Fruit fly (Drosophila melanogaster) whole organism, wandering third instar larva: ENCODE results near the gene CG43052.

Source experiments
- Abd-B ChIP-seq: fragments of >200 bp; optimal IDR thresholded peaks from 2 replicates; lab custom pipeline; 2017; ENCODE audit warnings: missing biosample characterization, missing genetic modification characterization
- CG32264 ChIP-seq: fragments of 200-800 bp; sonication (Bioruptor generic); optimal IDR thresholded peaks from 2 replicates; lab custom pipeline; 2016; ENCODE audit warnings: missing biosample characterization, missing genetic modification characterization
- CG9705 ChIP-seq: fragments of 200-800 bp; sonication (Bioruptor generic); optimal IDR thresholded peaks from 2 replicates; lab custom pipeline; 2018; ENCODE audit warnings: missing biosample characterization, mild to moderate bottlenecking, missing genetic modification characterization
- CrebA ChIP-seq: fragments of 200-800 bp; sonication (Bioruptor generic); optimal IDR thresholded peaks from 2 replicates; lab custom pipeline; 2016; ENCODE audit warnings: missing biosample characterization, mild to moderate bottlenecking, missing genetic modification characterization, borderline replicate concordance
- Dfd ChIP-seq: fragments of >200 bp; optimal IDR thresholded peaks from 2 replicates; lab custom pipeline; 2017; ENCODE audit warnings: missing biosample characterization, missing genetic modification characterization
- Dif ChIP-seq: fragments of 200-275, 200-300 bp; sonication (Bioruptor generic); optimal IDR thresholded peaks from 2 replicates; lab custom pipeline; 2018; ENCODE audit warnings: missing biosample characterization, missing genetic modification characterization; ENCODE audit not compliant: partially characterized antibody
- GATAd ChIP-seq: sonication (Bioruptor generic); optimal IDR thresholded peaks from 2 replicates; lab custom pipeline; 2016; ENCODE audit warnings: missing biosample characterization, missing genetic modification characterization
- HLH106 ChIP-seq: fragments of 200-800 bp; optimal IDR thresholded peaks from 3 replicates; lab custom pipeline; 2019; ENCODE audit warnings: missing biosample characterization, mild to moderate bottlenecking, missing genetic modification characterization, moderate library complexity
- Hnf4 ChIP-seq: fragments of 200-800 bp; sonication (Bioruptor generic); optimal IDR thresholded peaks from 2 replicates; lab custom pipeline; 2016; ENCODE audit warnings: missing biosample characterization, mild to moderate bottlenecking, missing genetic modification characterization
- Hr78 ChIP-seq: fragments of >200 bp; optimal IDR thresholded peaks from 2 replicates; lab custom pipeline; 2017; ENCODE audit warnings: missing biosample characterization, missing genetic modification characterization
- Hr83 ChIP-seq: fragments of 200-300 bp; sonication (Bioruptor generic); optimal IDR thresholded peaks from 2 replicates; lab custom pipeline; 2016; ENCODE audit warnings: missing biosample characterization, mild to moderate bottlenecking, missing genetic modification characterization, moderate library complexity; ENCODE audit not compliant: poor library complexity, severe bottlenecking
- Jra ChIP-seq: sonication (Bioruptor generic); optimal IDR thresholded peaks from 2 replicates; lab custom pipeline; 2016; ENCODE audit warnings: missing biosample characterization, missing genetic modification characterization
- Mio ChIP-seq: sonication (Bioruptor generic); optimal IDR thresholded peaks from 2 replicates; lab custom pipeline; 2016; ENCODE audit warnings: missing biosample characterization, missing genetic modification characterization
- Myc ChIP-seq: fragments of >200 bp; optimal IDR thresholded peaks from 2 replicates; lab custom pipeline; 2017
- N ChIP-seq: fragments of >200 bp; optimal IDR thresholded peaks from 2 replicates; lab custom pipeline; 2018; ENCODE audit warnings: missing biosample characterization, missing external identifiers, missing genetic modification characterization
- Rel ChIP-seq, 2 experiments: fragments of 200-800 bp; sonication (Bioruptor generic) in 1 of 2; optimal IDR thresholded peaks; 2 replicates in 1 of 2; 3 replicates in 1 of 2; lab custom pipeline; 2016 to 2019; ENCODE audit warnings: mild to moderate bottlenecking in 2 of 2, missing biosample characterization in 2 of 2, missing genetic modification characterization in 2 of 2, moderate library complexity in 1 of 2
- Sp1 ChIP-seq: fragments of 200-800 bp; sonication (Bioruptor generic); optimal IDR thresholded peaks from 3 replicates; lab custom pipeline; 2019; ENCODE audit warnings: missing biosample characterization, mild to moderate bottlenecking, missing genetic modification characterization, moderate library complexity
- br ChIP-seq: fragments of 200-800 bp; sonication (Bioruptor generic); optimal IDR thresholded peaks from 2 replicates; lab custom pipeline; 2016; ENCODE audit warnings: missing biosample characterization, missing genetic modification characterization
- dl ChIP-seq, 2 experiments: fragments of 175-275, 200-275 bp in 1 of 2; fragments of 200-275 bp in 1 of 2; sonication (Bioruptor generic); optimal IDR thresholded peaks; lab custom pipeline; 2018; ENCODE audit warnings: mild to moderate bottlenecking in 2 of 2, missing biosample characterization in 2 of 2, missing genetic modification characterization in 2 of 2, moderate library complexity in 2 of 2; ENCODE audit not compliant: partially characterized antibody in 2 of 2, insufficient read depth in 1 of 2
- dmrt93B ChIP-seq: fragments of 200-800 bp; sonication (Bioruptor generic); optimal IDR thresholded peaks from 2 replicates; lab custom pipeline; 2018; ENCODE audit warnings: missing biosample characterization, mild to moderate bottlenecking, missing genetic modification characterization
- ey ChIP-seq: fragments of 200-800 bp; sonication (Bioruptor generic); optimal IDR thresholded peaks from 2 replicates; lab custom pipeline; 2016; ENCODE audit warnings: missing biosample characterization, missing genetic modification characterization
- foxo ChIP-seq, 2 experiments: fragments of 200-800 bp; sonication (Bioruptor generic); optimal IDR thresholded peaks; 2 replicates in 1 of 2; 3 replicates in 1 of 2; lab custom pipeline; 2016 to 2017; ENCODE audit warnings: missing biosample characterization in 2 of 2, missing genetic modification characterization in 2 of 2
- fru ChIP-seq: fragments of 200-800 bp; sonication (Bioruptor generic); optimal IDR thresholded peaks from 3 replicates; lab custom pipeline; 2016; ENCODE audit warnings: missing biosample characterization, mild to moderate bottlenecking, missing genetic modification characterization
- jim ChIP-seq: fragments of 175-275, 200-325 bp; sonication (Bioruptor generic); optimal IDR thresholded peaks from 2 replicates; lab custom pipeline; 2016; ENCODE audit warnings: missing biosample characterization, mild to moderate bottlenecking, missing genetic modification characterization
- lola ChIP-seq: fragments of >200 bp; optimal IDR thresholded peaks from 2 replicates; lab custom pipeline; 2017; ENCODE audit warnings: missing biosample characterization, missing genetic modification characterization
- pan ChIP-seq: fragments of >200 bp; optimal IDR thresholded peaks from 2 replicates; lab custom pipeline; 2017
- psq ChIP-seq: fragments of 200-800 bp; sonication (Bioruptor generic); optimal IDR thresholded peaks from 3 replicates; lab custom pipeline; 2017; ENCODE audit warnings: missing biosample characterization, mild to moderate bottlenecking, missing genetic modification characterization, moderate library complexity
- rgr ChIP-seq: fragments of 200-800 bp; sonication (Bioruptor generic); optimal IDR thresholded peaks from 3 replicates; lab custom pipeline; 2016; ENCODE audit warnings: missing biosample characterization, mild to moderate bottlenecking, missing genetic modification characterization
- sage ChIP-seq: fragments of 200-800 bp; sonication (Bioruptor generic); optimal IDR thresholded peaks from 2 replicates; lab custom pipeline; 2016; ENCODE audit warnings: missing biosample characterization, mild to moderate bottlenecking, missing genetic modification characterization
- sv ChIP-seq: fragments of 200-800 bp; sonication (Bioruptor generic); optimal IDR thresholded peaks from 3 replicates; lab custom pipeline; 2016; ENCODE audit warnings: missing biosample characterization, missing genetic modification characterization
- tai ChIP-seq: sonication (Bioruptor generic); optimal IDR thresholded peaks from 2 replicates; lab custom pipeline; 2016; ENCODE audit warnings: missing biosample characterization, missing genetic modification characterization
- usp ChIP-seq: fragments of >200 bp; optimal IDR thresholded peaks from 2 replicates; lab custom pipeline; 2017; ENCODE audit warnings: missing biosample characterization, missing genetic modification characterization
- woc ChIP-seq: sonication (Bioruptor generic); optimal IDR thresholded peaks from 2 replicates; lab custom pipeline; 2016; ENCODE audit warnings: missing biosample characterization, mild to moderate bottlenecking, missing genetic modification characterization

Gene CG43052

dm6 chr2L:14317992-14318391 lies 33.9 kb upstream of the CG43052 start:
- TF ChIP-seq fru (GFP tag; lab: Kevin White, UChicago) (no peak), CG9705 (no peak), sv (GFP tag; lab: Kevin White, UChicago) (no peak), CrebA (GFP tag; lab: Kevin White, UChicago) (no peak), br (GFP tag; lab: Kevin White, UChicago) (no peak), Mio (GFP tag; lab: Kevin White, UChicago) (no peak), dl (GFP tag; optimal IDR thresholded peaks at IDR 0.05; lab: Kevin White, UChicago; ENCODE audit: insufficient read depth in 1 of 2, partially characterized antibody in 2 of 2) (no peak), Hr83 (GFP tag; lab: Kevin White, UChicago) (no peak), Sp1 (no peak), Rel (GFP tag; optimal IDR thresholded peaks at IDR 0.05; lab: Kevin White, UChicago) (no peak), Rel (tag; optimal IDR thresholded peaks at IDR 0.05; lab: Kevin White, UChicago) (no peak), psq (GFP tag; lab: Kevin White, UChicago) (no peak), CG32264 (GFP tag; lab: Kevin White, UChicago) (no peak), ey (GFP tag; lab: Kevin White, UChicago) (no peak)

- TF ChIP-seq tai (no peak), N (GFP tag; lab: Kevin White, UChicago) (no peak), Hnf4 (GFP tag; lab: Kevin White, UChicago) (no peak), sage (GFP tag; lab: Kevin White, UChicago) (no peak), fru (GFP tag; lab: Kevin White, UChicago) (no peak), GATAd (no peak), Jra (no peak)
Observed at dm6 chr2L:14318600-14318999, 33.3 kb upstream of the CG43052 start.

- TF ChIP-seq ey (GFP tag; lab: Kevin White, UChicago) (no peak), br (GFP tag; lab: Kevin White, UChicago) (no peak), woc (GFP tag; lab: Kevin White, UChicago) (no peak), fru (GFP tag; lab: Kevin White, UChicago) (no peak), foxo (GFP tag; optimal IDR thresholded peaks at IDR 0.05; lab: Kevin White, UChicago) (no peak), lola (no peak), Mio (GFP tag; lab: Kevin White, UChicago) (no peak), Jra (no peak), Abd-B (no peak), Dfd (GFP tag; lab: Kevin White, UChicago) (no peak), sv (GFP tag; lab: Kevin White, UChicago) (no peak), dmrt93B (GFP tag; lab: Kevin White, UChicago) (no peak), HLH106 (tag; lab: Kevin White, UChicago) (no peak), Dif (GFP tag; lab: Kevin White, UChicago) (no peak), pan (lab: Kevin White, UChicago) (no peak), sage (GFP tag; lab: Kevin White, UChicago) (no peak), dl (GFP tag; optimal IDR thresholded peaks at IDR 0.05; lab: Kevin White, UChicago; ENCODE audit: insufficient read depth in 1 of 2, partially characterized antibody in 2 of 2) (no peak)
Observed at dm6 chr2L:14319005-14319404, 32.9 kb upstream of the CG43052 start.

dm6 chr2L:14333965-14334364 lies 17.9 kb upstream of the CG43052 start, which contains the start of gene CG33090:
CG33090 (plus strand) TSS chr2L:14334158.
- TF ChIP-seq sage (GFP tag; lab: Kevin White, UChicago), result peak; percentile 15
- no peak for TF ChIP-seq N (GFP tag; lab: Kevin White, UChicago)
- TF ChIP-seq rgr, result no peak
- TF ChIP-seq usp (GFP tag; lab: Kevin White, UChicago), result no peak
- TF ChIP-seq Jra, result no peak
- TF ChIP-seq foxo (GFP tag; optimal IDR thresholded peaks at IDR 0.05; lab: Kevin White, UChicago), result no peak
- TF ChIP-seq GATAd, result no peak
- TF ChIP-seq jim (GFP tag; lab: Kevin White, UChicago), result no peak
- no peak for TF ChIP-seq Hr78 (GFP tag; lab: Kevin White, UChicago)
- no peak for TF ChIP-seq CG9705
- TF ChIP-seq Abd-B, result no peak
- peak; percentile 47 for TF ChIP-seq Myc
- no peak for TF ChIP-seq dl (GFP tag; optimal IDR thresholded peaks at IDR 0.05; lab: Kevin White, UChicago; ENCODE audit: insufficient read depth in 1 of 2, partially characterized antibody in 2 of 2)
- no peak for TF ChIP-seq Sp1
- no peak for TF ChIP-seq Rel (GFP tag; optimal IDR thresholded peaks at IDR 0.05; lab: Kevin White, UChicago)
- TF ChIP-seq Rel (tag; optimal IDR thresholded peaks at IDR 0.05; lab: Kevin White, UChicago), result no peak
- no peak for TF ChIP-seq woc (GFP tag; lab: Kevin White, UChicago)
